Worm (Caenorhabditis elegans) whole organism, late embryonic: ENCODE results near the gene slmp-1.

Experiments
- F13H6.1 ChIP-seq: sonication (generic microtip); optimal IDR thresholded peaks from 2 replicates; lab custom pipeline; 2016; ENCODE audit warnings: missing genetic modification characterization, missing compliant biosample characterization
- ceh-18 ChIP-seq: sonication (generic microtip); optimal IDR thresholded peaks from 2 replicates; lab custom pipeline; 2016; ENCODE audit warnings: missing genetic modification characterization, missing compliant biosample characterization
- ceh-45 ChIP-seq: fragments of 200-800 bp; sonication (Bioruptor generic); IDR thresholded peaks from 2 replicates; pipeline ENCODE4 v1.3.6; 2022; ENCODE audit warnings: missing genetic modification reagents, missing genetic modification characterization, missing compliant biosample characterization
- ets-4 ChIP-seq: sonication (generic microtip); optimal IDR thresholded peaks from 2 replicates; lab custom pipeline; 2016; ENCODE audit warnings: missing genetic modification characterization, missing compliant biosample characterization
- fkh-10 ChIP-seq: fragments of 150-350 bp; optimal IDR thresholded peaks from 2 replicates; lab custom pipeline; 2014; ENCODE audit warnings: missing biosample characterization, missing genetic modification reagents, missing genetic modification characterization
- lin-11 ChIP-seq: fragments of 200-800 bp; sonication (Bioruptor generic); optimal IDR thresholded peaks from 2 replicates; lab custom pipeline; 2018; ENCODE audit warnings: mild to moderate bottlenecking, missing genetic modification characterization, missing compliant biosample characterization
- nhr-232 ChIP-seq: sonication (generic microtip); optimal IDR thresholded peaks from 2 replicates; lab custom pipeline; 2016; ENCODE audit warnings: missing genetic modification characterization, missing compliant biosample characterization
- pat-9 ChIP-seq: fragments of 200-800 bp; sonication (Bioruptor generic); optimal IDR thresholded peaks from 2 replicates; lab custom pipeline; 2018; ENCODE audit warnings: mild to moderate bottlenecking, missing genetic modification characterization, moderate library complexity, missing compliant biosample characterization
- pha-4 ChIP-seq: fragments of 150-350 bp; optimal IDR thresholded peaks from 2 replicates; lab custom pipeline; 2018; ENCODE audit warnings: missing biosample characterization, missing genetic modification reagents, missing genetic modification characterization
- ref-2 ChIP-seq: sonication (generic microtip); optimal IDR thresholded peaks from 2 replicates; lab custom pipeline; 2016; ENCODE audit warnings: missing genetic modification characterization, missing compliant biosample characterization
- tbx-2 ChIP-seq: sonication (generic microtip); optimal IDR thresholded peaks from 2 replicates; lab custom pipeline; 2016; ENCODE audit warnings: missing genetic modification characterization, missing compliant biosample characterization
- tbx-7 ChIP-seq: sonication (generic microtip); optimal IDR thresholded peaks from 2 replicates; lab custom pipeline; 2016; ENCODE audit warnings: missing genotype, missing genetic modification characterization, missing compliant biosample characterization
- zip-5 ChIP-seq: sonication (generic microtip); optimal IDR thresholded peaks from 2 replicates; lab custom pipeline; 2016; ENCODE audit warnings: missing genetic modification characterization, missing compliant biosample characterization

DNA sequence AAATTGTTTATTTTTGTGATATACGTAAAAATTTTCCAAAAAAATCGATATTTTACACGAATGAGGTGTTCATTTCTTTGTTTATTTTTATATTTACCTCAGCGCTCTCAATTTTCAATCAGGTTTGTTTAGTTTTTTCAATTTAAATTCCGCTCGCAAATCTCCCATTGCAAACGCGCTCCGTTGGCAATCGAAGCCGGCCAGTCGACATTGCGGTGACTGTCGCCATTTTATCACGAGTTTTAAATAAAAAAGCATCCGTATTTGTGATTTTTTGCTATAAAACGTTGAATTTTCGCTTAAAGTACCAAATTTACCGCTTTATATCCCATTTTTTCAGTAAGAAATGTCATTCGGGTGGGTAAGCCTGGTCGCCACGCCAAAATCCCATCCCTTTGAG lies at the start of gene slmp-1:
- no peak for TF ChIP-seq nhr-232 (tag; lab: Kevin White, UChicago)
- TF ChIP-seq F13H6.1, result no peak
- no peak for TF ChIP-seq pat-9 (tag; lab: Kevin White, UChicago)
- no peak for TF ChIP-seq ets-4
- no peak for TF ChIP-seq ref-2 (tag; lab: Kevin White, UChicago)
- no peak for TF ChIP-seq lin-11 (tag; lab: Kevin White, UChicago)
- TF ChIP-seq fkh-10 (GFP tag; lab: Kevin White, UChicago), result no peak
- TF ChIP-seq ceh-45, result no peak
- TF ChIP-seq tbx-2 (tag; lab: Kevin White, UChicago), result no peak
- no peak for TF ChIP-seq tbx-7 (tag; lab: Kevin White, UChicago)
- no peak for TF ChIP-seq pha-4
- TF ChIP-seq ceh-18 (tag; lab: Kevin White, UChicago), result no peak
- TF ChIP-seq zip-5 (tag; lab: Kevin White, UChicago), result no peak
